Worm (Caenorhabditis elegans) whole organism, early embryonic: ENCODE measurements around the gene eral-1.

Source experiments
- B0310.2 ChIP-seq: sonication (generic microtip); optimal IDR thresholded peaks from 2 replicates; lab custom pipeline; 2016; ENCODE audit warnings: mild to moderate bottlenecking, missing genetic modification characterization, missing compliant biosample characterization
- F13C5.2 ChIP-seq: sonication (generic microtip); optimal IDR thresholded peaks from 2 replicates; lab custom pipeline; 2017; ENCODE audit warnings: mild to moderate bottlenecking, missing genetic modification characterization, inconsistent platforms, missing compliant biosample characterization
- aly-1 ChIP-seq: sonication (generic microtip); optimal IDR thresholded peaks from 2 replicates; lab custom pipeline; 2016; ENCODE audit warnings: missing genetic modification characterization, missing compliant biosample characterization
- ama-1 ChIP-seq: fragments of 150-350 bp; optimal IDR thresholded peaks from 2 replicates; lab custom pipeline; 2014
- ceh-13 ChIP-seq: fragments of 200-800 bp; sonication (Bioruptor generic); optimal IDR thresholded peaks from 2 replicates; lab custom pipeline; 2018; ENCODE audit warnings: mild to moderate bottlenecking, missing genetic modification characterization, missing compliant biosample characterization
- ceh-36 ChIP-seq: sonication (generic microtip); optimal IDR thresholded peaks from 2 replicates; lab custom pipeline; 2016; ENCODE audit warnings: missing genetic modification characterization, inconsistent platforms, missing compliant biosample characterization
- ets-7 ChIP-seq: sonication (generic microtip); optimal IDR thresholded peaks from 2 replicates; lab custom pipeline; 2016; ENCODE audit warnings: missing genotype, missing genetic modification characterization, missing compliant biosample characterization
- flt-1 ChIP-seq: fragments of 200-800 bp; sonication (Bioruptor generic); IDR thresholded peaks from 2 replicates; pipeline ENCODE4 v1.3.6; 2022; ENCODE audit warnings: missing genetic modification characterization, missing compliant biosample characterization
- hmbx-1 ChIP-seq: sonication (generic microtip); optimal IDR thresholded peaks from 2 replicates; lab custom pipeline; 2016; ENCODE audit warnings: mild to moderate bottlenecking, missing genetic modification characterization, missing compliant biosample characterization
- hmg-4 ChIP-seq: fragments of 200-800 bp; sonication (Bioruptor generic); optimal IDR thresholded peaks from 2 replicates; lab custom pipeline; 2018; ENCODE audit warnings: mild to moderate bottlenecking, missing genetic modification characterization, missing compliant biosample characterization
- hnd-1 ChIP-seq: sonication (generic microtip); optimal IDR thresholded peaks from 2 replicates; lab custom pipeline; 2016; ENCODE audit warnings: missing genetic modification characterization, missing compliant biosample characterization
- pes-1 ChIP-seq: fragments of 200-800 bp; sonication (Bioruptor generic); IDR thresholded peaks from 2 replicates; pipeline ENCODE4 v1.3.6; 2022; ENCODE audit warnings: missing genetic modification reagents, missing genetic modification characterization, missing compliant biosample characterization
- scrt-1 ChIP-seq: fragments of 200-800 bp; sonication (Bioruptor generic); IDR thresholded peaks from 2 replicates; pipeline ENCODE4 v1.3.6; 2022; ENCODE audit warnings: missing genetic modification characterization, missing compliant biosample characterization
- sea-1 ChIP-seq: fragments of 200-800 bp; sonication (Bioruptor generic); conservative IDR thresholded peaks from 2 replicates; pipeline ENCODE4 v1.3.6; 2022; ENCODE audit warnings: missing genetic modification characterization, missing compliant biosample characterization
- tbx-11 ChIP-seq: fragments of 200-800 bp; sonication (Bioruptor generic); IDR thresholded peaks from 2 replicates; pipeline ENCODE4 v1.3.6; 2022; ENCODE audit warnings: missing genetic modification characterization, missing compliant biosample characterization
- tbx-37 ChIP-seq: fragments of 200-800 bp; sonication (Bioruptor generic); conservative IDR thresholded peaks from 2 replicates; pipeline ENCODE4 v1.3.6; 2022; ENCODE audit warnings: missing genetic modification reagents, missing genetic modification characterization, missing compliant biosample characterization
- tra-4 ChIP-seq: sonication (generic microtip); optimal IDR thresholded peaks from 2 replicates; lab custom pipeline; 2017; ENCODE audit warnings: missing genetic modification characterization, missing compliant biosample characterization

The eral-1 gene

DNA sequence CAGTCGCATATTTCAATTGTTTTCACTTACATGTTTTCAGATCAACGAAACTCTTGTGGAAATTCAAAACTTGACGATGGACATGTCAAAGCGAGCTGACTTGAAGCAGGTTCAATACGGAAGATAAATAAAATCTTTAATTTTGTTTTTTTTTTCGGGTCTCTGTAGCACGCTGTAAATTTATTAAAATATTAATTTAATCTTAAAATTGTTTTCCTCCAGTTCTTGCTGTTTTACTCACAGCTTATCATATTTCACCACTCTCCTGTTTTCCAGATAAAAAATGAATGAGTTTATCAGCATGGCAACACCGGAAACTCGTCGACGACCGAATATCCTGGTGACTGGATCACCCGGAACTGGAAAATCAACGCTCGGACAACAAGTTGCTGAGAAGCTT is 6.8 kb upstream of the eral-1 start, which contains the start of gene E02H1.6:
Gene E02H1.6 (plus strand): TSS at position 301 of the 400 bp plus-strand sequence.
- TF ChIP-seq F13C5.2 (no peak), pes-1 (GFP tag; lab: Robert Waterston, UW) (no peak), ama-1 (no peak), tra-4 (tag; lab: Kevin White, UChicago) (no peak), ceh-13 (GFP tag; lab: Kevin White, UChicago) (no peak), B0310.2 (no peak)

DNA sequence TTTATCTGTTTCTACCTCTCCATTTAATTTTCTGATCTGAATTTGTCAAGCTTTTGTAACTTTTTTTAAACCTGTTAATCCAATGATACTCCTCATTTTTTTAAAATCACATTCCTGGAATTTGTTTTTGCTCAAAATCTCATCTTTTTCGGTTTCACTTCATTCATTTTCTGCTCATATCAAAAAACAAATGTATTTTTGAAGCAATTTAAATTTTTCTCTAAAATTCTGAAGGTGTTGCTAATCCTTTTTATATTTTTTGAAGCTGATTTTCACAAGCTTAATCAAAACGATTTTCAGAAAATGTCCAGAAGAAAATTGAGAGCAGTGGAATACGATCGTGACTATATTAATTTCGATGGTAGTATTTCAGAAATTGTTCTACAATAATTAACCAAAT is 5.4 kb upstream of the eral-1 start, which contains the start of gene E02H1.5:
Gene E02H1.5 (plus strand): TSS at position 301 of the 400 bp plus-strand sequence.
- no peak for TF ChIP-seq pes-1 (GFP tag; lab: Robert Waterston, UW)
- TF ChIP-seq tbx-11 (GFP tag; lab: Robert Waterston, UW) = no peak
- TF ChIP-seq B0310.2 = no peak
- no peak for TF ChIP-seq flt-1 (GFP tag; lab: Robert Waterston, UW)
- TF ChIP-seq aly-1 (tag; lab: Kevin White, UChicago) = no peak
- TF ChIP-seq tbx-37 (GFP tag; lab: Robert Waterston, UW) = no peak
- no peak for TF ChIP-seq ceh-13 (GFP tag; lab: Kevin White, UChicago)
- TF ChIP-seq tra-4 (tag; lab: Kevin White, UChicago) = no peak
- TF ChIP-seq ets-7 (tag; lab: Kevin White, UChicago) = no peak
- TF ChIP-seq hnd-1 (tag; lab: Kevin White, UChicago) = no peak
- no peak for TF ChIP-seq ama-1
- no peak for TF ChIP-seq hmg-4 (GFP tag; lab: Kevin White, UChicago)
- TF ChIP-seq sea-1 (GFP tag; lab: Robert Waterston, UW) = no peak
- TF ChIP-seq F13C5.2 = no peak
- TF ChIP-seq scrt-1 (GFP tag; lab: Robert Waterston, UW) = no peak
- no peak for TF ChIP-seq hmbx-1 (tag; lab: Kevin White, UChicago)
- TF ChIP-seq ceh-36 (tag; lab: Kevin White, UChicago) = no peak

DNA sequence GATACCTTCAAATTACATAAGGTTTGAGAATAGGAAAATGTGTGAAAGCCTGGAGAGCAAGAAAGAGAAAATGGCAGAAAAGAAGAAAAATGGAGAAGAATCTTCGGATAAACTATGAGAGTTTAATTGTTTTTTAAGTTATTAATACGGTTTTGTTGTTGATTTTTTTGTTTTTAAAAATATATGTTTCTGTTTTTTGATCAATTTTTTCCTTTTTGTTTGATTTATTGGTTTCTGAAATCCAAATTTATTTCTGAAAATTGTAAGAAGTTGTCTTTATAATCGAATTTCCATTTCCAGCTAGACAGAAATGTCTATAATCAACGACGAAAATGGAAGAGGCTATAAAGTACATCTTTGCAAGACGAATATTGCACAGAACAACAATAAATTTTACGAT is 3.2 kb upstream of the eral-1 start, which contains the start of gene parp-2:
Gene parp-2 (plus strand): TSS at position 301 of the 400 bp plus-strand sequence.
- TF ChIP-seq scrt-1 (GFP tag; lab: Robert Waterston, UW) (no peak), ama-1 (no peak), aly-1 (tag; lab: Kevin White, UChicago) (no peak), F13C5.2 (no peak), ceh-36 (tag; lab: Kevin White, UChicago) (no peak), hnd-1 (tag; lab: Kevin White, UChicago) (no peak), hmg-4 (GFP tag; lab: Kevin White, UChicago) (no peak), tbx-11 (GFP tag; lab: Robert Waterston, UW) (no peak), pes-1 (GFP tag; lab: Robert Waterston, UW) (no peak)

DNA sequence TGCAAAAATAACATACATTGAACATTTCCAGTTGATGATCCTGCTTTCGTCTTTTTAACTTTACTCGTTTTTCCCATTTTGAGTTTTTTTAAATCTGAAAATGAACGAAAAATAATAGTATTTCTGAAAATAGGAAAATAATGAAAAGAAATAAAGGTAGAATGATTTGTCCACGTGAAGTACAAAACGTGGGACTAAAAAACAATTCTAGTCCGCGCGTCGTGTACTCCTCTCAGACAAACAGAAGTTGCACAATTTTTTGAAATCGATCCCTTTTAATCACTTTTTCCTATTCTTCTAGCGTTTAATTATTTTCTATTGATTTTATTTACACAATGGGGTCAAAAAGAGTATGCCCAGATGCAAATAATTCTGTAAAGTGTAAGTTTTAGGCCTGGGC is 1.5 kb upstream of the eral-1 start, which contains the start of the genes E02H1.1 and tag-124:
Gene E02H1.1 (minus strand): TSS at position 94 of the 400 bp plus-strand sequence.
Gene tag-124 (plus strand): TSS at position 222 of the 400 bp plus-strand sequence.
- TF ChIP-seq tbx-37 (GFP tag; lab: Robert Waterston, UW) (peak; percentile 78), B0310.2 (no peak), F13C5.2 (peak; percentile 43)

DNA sequence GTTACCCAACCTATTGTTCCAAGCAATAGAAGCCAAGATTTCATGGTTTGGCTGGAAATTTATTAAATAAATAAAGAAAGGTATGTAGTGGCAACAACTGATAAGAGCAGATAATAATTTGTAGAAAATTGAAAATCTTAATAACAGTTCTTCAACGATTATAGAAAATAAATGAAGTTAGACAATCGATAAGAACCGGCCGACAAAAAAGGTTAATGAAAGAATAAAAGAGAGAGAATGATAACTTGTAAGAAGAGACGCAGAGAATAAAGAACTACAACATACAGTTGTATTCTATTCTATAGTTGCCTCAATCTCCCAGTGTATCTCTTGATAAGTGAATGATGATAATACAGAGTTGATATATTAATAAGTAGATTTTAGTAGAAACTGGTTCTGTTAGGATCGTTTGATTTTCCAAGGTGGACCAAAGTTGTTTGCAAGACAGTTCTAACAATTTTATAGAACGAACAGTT is 2.8 kb downstream of the eral-1 start, which contains the start of gene ugt-58:
Gene ugt-58 (minus strand): TSS at position 51 of the 476 bp plus-strand sequence.
- no peak for TF ChIP-seq tbx-11 (GFP tag; lab: Robert Waterston, UW)
- TF ChIP-seq B0310.2 = no peak
- no peak for TF ChIP-seq sea-1 (GFP tag; lab: Robert Waterston, UW)
- TF ChIP-seq hmg-4 (GFP tag; lab: Kevin White, UChicago) = no peak
- no peak for TF ChIP-seq tra-4 (tag; lab: Kevin White, UChicago)
- TF ChIP-seq ceh-13 (GFP tag; lab: Kevin White, UChicago) = no peak
- TF ChIP-seq F13C5.2 = no peak
- no peak for TF ChIP-seq ama-1
- TF ChIP-seq tbx-37 (GFP tag; lab: Robert Waterston, UW) = no peak

DNA sequence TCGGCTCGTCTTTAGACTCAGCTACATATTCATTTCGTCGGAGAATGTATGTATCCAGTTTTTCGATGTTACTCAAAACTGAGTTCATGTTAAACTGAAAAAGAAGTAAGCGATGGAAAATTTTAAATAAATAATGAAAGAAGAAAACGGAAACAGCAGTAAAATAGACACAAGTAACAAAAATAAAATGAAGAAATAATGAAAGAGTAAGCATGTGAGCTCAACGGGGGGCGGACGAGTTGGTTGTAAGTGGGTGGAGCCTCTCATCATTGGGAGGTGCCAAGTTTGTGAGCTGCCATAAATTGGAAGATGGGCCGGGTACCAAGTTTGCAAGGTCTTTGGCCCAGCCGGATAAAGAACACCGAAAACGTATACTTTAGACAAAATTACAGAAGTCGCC is 6.1 kb downstream of the eral-1 start, which contains the start of gene wee-1.1:
Gene wee-1.1 (minus strand): TSS at position 101 of the 400 bp plus-strand sequence.
- TF ChIP-seq hmbx-1 (tag; lab: Kevin White, UChicago) = no peak
- no peak for TF ChIP-seq hnd-1 (tag; lab: Kevin White, UChicago)

DNA sequence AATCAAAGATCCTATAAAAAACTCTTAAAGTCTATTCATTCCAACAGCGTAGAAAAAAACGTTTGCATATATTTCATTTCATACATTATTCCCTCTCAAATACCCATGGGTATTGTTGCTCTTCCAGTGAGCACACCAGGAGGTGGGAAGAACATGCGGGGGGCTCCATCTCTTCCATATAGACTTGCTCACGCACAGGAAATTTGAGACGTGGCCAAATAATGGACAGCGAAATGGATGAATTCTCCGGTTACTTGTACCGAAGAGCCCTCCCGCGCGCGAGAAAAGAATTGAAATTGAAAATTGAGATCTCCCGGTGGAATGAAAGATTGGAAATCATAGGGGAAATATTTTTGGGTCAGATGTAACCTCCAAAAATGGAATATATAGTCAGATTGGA is 11.9 kb downstream of the eral-1 start:
- no peak for TF ChIP-seq ets-7 (tag; lab: Kevin White, UChicago)
- TF ChIP-seq scrt-1 (GFP tag; lab: Robert Waterston, UW) = no peak
- TF ChIP-seq hnd-1 (tag; lab: Kevin White, UChicago) = no peak

DNA sequence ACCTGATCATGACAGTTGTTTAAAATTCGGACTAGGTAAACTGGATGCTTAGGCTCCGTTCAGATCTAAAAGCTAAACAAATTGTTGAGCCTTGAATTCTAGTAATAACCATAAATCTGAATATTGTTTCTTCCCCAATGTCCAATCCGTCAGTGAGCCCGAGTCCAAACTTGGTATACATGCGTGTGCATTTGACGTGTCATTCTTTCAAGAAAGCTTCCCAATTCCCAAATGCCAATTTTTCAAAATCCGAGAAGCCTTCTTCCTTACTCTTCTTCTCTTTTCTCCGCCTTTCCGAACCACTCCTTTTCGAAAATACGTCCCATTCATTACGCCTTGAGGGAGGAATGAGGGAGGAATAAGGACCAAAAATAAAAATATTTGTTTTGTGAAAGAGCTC is 12.9 kb downstream of the eral-1 start:
- TF ChIP-seq flt-1 (GFP tag; lab: Robert Waterston, UW) = no peak
- no peak for TF ChIP-seq tbx-37 (GFP tag; lab: Robert Waterston, UW)
- no peak for TF ChIP-seq scrt-1 (GFP tag; lab: Robert Waterston, UW)
- no peak for TF ChIP-seq ama-1
- TF ChIP-seq ets-7 (tag; lab: Kevin White, UChicago) = no peak
- TF ChIP-seq tbx-11 (GFP tag; lab: Robert Waterston, UW) = no peak
- no peak for TF ChIP-seq pes-1 (GFP tag; lab: Robert Waterston, UW)
- TF ChIP-seq ceh-13 (GFP tag; lab: Kevin White, UChicago) = no peak
- TF ChIP-seq hnd-1 (tag; lab: Kevin White, UChicago) = no peak
- TF ChIP-seq hmg-4 (GFP tag; lab: Kevin White, UChicago) = no peak
- no peak for TF ChIP-seq F13C5.2
- no peak for TF ChIP-seq hmbx-1 (tag; lab: Kevin White, UChicago)
- TF ChIP-seq tra-4 (tag; lab: Kevin White, UChicago) = no peak
- no peak for TF ChIP-seq ceh-36 (tag; lab: Kevin White, UChicago)
